Worm (Caenorhabditis elegans) whole organism, L1 larva: ENCODE results near the gene C18H2.5.

Source experiments
- aly-2 ChIP-seq: fragments of 150-350 bp; optimal IDR thresholded peaks from 2 replicates; lab custom pipeline; 2014; ENCODE audit warnings: missing biosample characterization, missing genetic modification characterization
- elt-3 ChIP-seq, 6 experiments: fragments of 150-350 bp in 1 of 6; sonication (generic microtip); optimal IDR thresholded peaks; 2 replicates each; lab custom pipeline; 2017 to 2018; ENCODE audit warnings: missing biosample characterization in 6 of 6, missing genetic modification characterization in 6 of 6, inconsistent platforms in 1 of 6
- ets-5 ChIP-seq: fragments of 200-800 bp; sonication (Bioruptor generic); IDR thresholded peaks from 2 replicates; pipeline ENCODE4 v1.3.6; 2022; ENCODE audit warnings: missing genetic modification characterization, missing compliant biosample characterization
- nhr-77 ChIP-seq: fragments of 150-350 bp; optimal IDR thresholded peaks from 2 replicates; lab custom pipeline; 2014; ENCODE audit warnings: missing biosample characterization, missing genetic modification characterization
- pag-3 ChIP-seq: sonication (generic microtip); optimal IDR thresholded peaks from 2 replicates; lab custom pipeline; 2017; ENCODE audit warnings: missing genetic modification characterization, mild to moderate bottlenecking, missing compliant biosample characterization, antibody characterized with exemption, borderline replicate concordance; ENCODE audit not compliant: insufficient read depth
- zip-4 ChIP-seq: fragments of 200-800 bp; sonication (Bioruptor generic); optimal IDR thresholded peaks from 2 replicates; lab custom pipeline; 2018; ENCODE audit warnings: mild to moderate bottlenecking, missing genetic modification characterization, moderate library complexity, missing compliant biosample characterization

- TF ChIP-seq pag-3 (tag; lab: Kevin White, UChicago) (no peak), aly-2 (tag; lab: Kevin White, UChicago) (no peak), zip-4 (GFP tag; lab: Kevin White, UChicago) (no peak), elt-3 (tag; optimal IDR thresholded peaks at IDR 0.05; lab: Kevin White, UChicago) (no peak), ets-5 (GFP tag; lab: Robert Waterston, UW) (no peak), nhr-77 (tag; lab: Kevin White, UChicago) (no peak)
Observed at ce11 chrIII:7661978-7662377, 32.2 kb downstream of the C18H2.5 start, which contains the start of gene lido-18.
